Fruit fly (Drosophila melanogaster) whole organism, embryonic: ENCODE measurements around the gene Cpr65Av.

ENCODE experiments used
- Blimp-1 ChIP-seq: fragments of 200-800 bp; sonication (Bioruptor generic); optimal IDR thresholded peaks from 3 replicates; lab custom pipeline; 2018; ENCODE audit warnings: missing biosample characterization, missing genetic modification characterization, mild to moderate bottlenecking, moderate library complexity, missing genetic modification reagents
- CG10267 ChIP-seq: fragments of 200-800 bp; sonication (Bioruptor generic); optimal IDR thresholded peaks from 2 replicates; lab custom pipeline; 2018; ENCODE audit warnings: missing biosample characterization, mild to moderate bottlenecking, missing genetic modification characterization, moderate library complexity
- CG10321 ChIP-seq: fragments of 200-800 bp; sonication (Bioruptor generic); IDR thresholded peaks from 2 replicates; pipeline ENCODE4 v1.3.6; 2022; ENCODE audit warnings: missing biosample characterization, missing genetic modification characterization
- CG11695 ChIP-seq: fragments of 200-800 bp; sonication (Bioruptor generic); IDR thresholded peaks from 3 replicates; pipeline ENCODE4 v1.3.6; 2022; ENCODE audit warnings: missing biosample characterization, missing genetic modification characterization
- CG11723 ChIP-seq: fragments of 200-800 bp; sonication (Bioruptor generic); optimal IDR thresholded peaks from 2 replicates; lab custom pipeline; 2017; ENCODE audit warnings: missing biosample characterization, mild to moderate bottlenecking, missing genetic modification characterization
- CG12219 ChIP-seq: fragments of 200-800 bp; sonication (Bioruptor generic); optimal IDR thresholded peaks from 3 replicates; lab custom pipeline; 2018; ENCODE audit warnings: missing biosample characterization, mild to moderate bottlenecking, missing genetic modification characterization
- CG13296 ChIP-seq: fragments of 200-800 bp; sonication (Bioruptor generic); optimal IDR thresholded peaks from 3 replicates; lab custom pipeline; 2018; ENCODE audit warnings: missing biosample characterization, mild to moderate bottlenecking, missing genetic modification characterization
- CG13624 ChIP-seq: fragments of 200-800 bp; sonication (Bioruptor generic); optimal IDR thresholded peaks from 2 replicates; lab custom pipeline; 2016; ENCODE audit warnings: missing biosample characterization, missing genetic modification characterization
- CG13775 ChIP-seq: fragments of 200-800 bp; sonication (Bioruptor generic); optimal IDR thresholded peaks from 3 replicates; lab custom pipeline; 2017; ENCODE audit warnings: missing biosample characterization, mild to moderate bottlenecking, missing genetic modification characterization
- CG14441 ChIP-seq: fragments of 200-800 bp; sonication (Bioruptor generic); IDR thresholded peaks from 2 replicates; pipeline ENCODE4 v1.3.6; 2022; ENCODE audit warnings: missing biosample characterization, missing genetic modification characterization
- CG16779 ChIP-seq: fragments of 200-800 bp; sonication (Bioruptor generic); IDR thresholded peaks from 2 replicates; pipeline ENCODE4 v1.3.6; 2022; ENCODE audit warnings: missing biosample characterization, missing genetic modification characterization
- CG16815 ChIP-seq: fragments of 200-800 bp; sonication (Bioruptor generic); optimal IDR thresholded peaks from 3 replicates; lab custom pipeline; 2017; ENCODE audit warnings: missing biosample characterization, mild to moderate bottlenecking, missing genetic modification characterization
- CG17385 ChIP-seq: fragments of 200-800 bp; sonication (Bioruptor generic); optimal IDR thresholded peaks from 3 replicates; lab custom pipeline; 2018; ENCODE audit warnings: missing biosample characterization, mild to moderate bottlenecking, missing genetic modification characterization
- CG2889 ChIP-seq: fragments of 200-800 bp; sonication (Bioruptor generic); IDR thresholded peaks from 3 replicates; pipeline ENCODE4 v1.3.6; 2022; ENCODE audit warnings: missing biosample characterization, missing genetic modification characterization
- CG32532 ChIP-seq: fragments of 200-800 bp; sonication (Bioruptor generic); IDR thresholded peaks from 2 replicates; pipeline ENCODE4 v1.3.6; 2022; ENCODE audit warnings: missing biosample characterization, missing genetic modification characterization
- CG42726 ChIP-seq: fragments of 200-800 bp; sonication (Bioruptor generic); IDR thresholded peaks from 2 replicates; pipeline ENCODE4 v1.3.6; 2022; ENCODE audit warnings: missing biosample characterization, missing genetic modification characterization; ENCODE audit not compliant: partially characterized antibody
- CG5953 ChIP-seq: fragments of 200-800 bp; sonication (Bioruptor generic); IDR thresholded peaks from 2 replicates; pipeline ENCODE4 v1.3.6; 2022; ENCODE audit warnings: missing biosample characterization, missing genetic modification characterization
- CG6272 ChIP-seq: fragments of 200-800 bp; sonication (Bioruptor generic); IDR thresholded peaks from 2 replicates; pipeline ENCODE4 v1.3.6; 2022; ENCODE audit warnings: missing biosample characterization, missing genetic modification characterization
- CG7556 ChIP-seq: fragments of 200-800 bp; sonication (Bioruptor generic); optimal IDR thresholded peaks from 2 replicates; lab custom pipeline; 2017; ENCODE audit warnings: missing biosample characterization, mild to moderate bottlenecking, missing genetic modification characterization
- CG7987 ChIP-seq: fragments of 200-800 bp; sonication (Bioruptor generic); optimal IDR thresholded peaks from 2 replicates; lab custom pipeline; 2018; ENCODE audit warnings: missing biosample characterization, mild to moderate bottlenecking, missing genetic modification characterization, moderate library complexity
- CG8359 ChIP-seq: fragments of 200-800 bp; sonication (Bioruptor generic); optimal IDR thresholded peaks from 2 replicates; lab custom pipeline; 2017; ENCODE audit warnings: missing biosample characterization, mild to moderate bottlenecking, missing genetic modification characterization, borderline replicate concordance
- CG9727 ChIP-seq: fragments of 200-800 bp; sonication (Bioruptor generic); optimal IDR thresholded peaks from 3 replicates; lab custom pipeline; 2017; ENCODE audit warnings: missing biosample characterization, mild to moderate bottlenecking, missing genetic modification characterization
- D ChIP-seq, 2 experiments: fragments of 200-800 bp in 1 of 2; fragments of >200 bp in 1 of 2; sonication (Bioruptor generic) in 1 of 2; optimal IDR thresholded peaks; 2 replicates in 1 of 2; 3 replicates in 1 of 2; lab custom pipeline; 2017; ENCODE audit warnings: mild to moderate bottlenecking in 1 of 2, missing biosample characterization in 1 of 2, missing genetic modification characterization in 1 of 2, missing genetic modification reagents in 1 of 2
- Dp ChIP-seq: fragments of 200-800 bp; sonication (Bioruptor generic); optimal IDR thresholded peaks from 2 replicates; lab custom pipeline; 2018; ENCODE audit warnings: missing biosample characterization, mild to moderate bottlenecking, missing genetic modification characterization, moderate library complexity
- H15 ChIP-seq: fragments of 200-800 bp; sonication (Bioruptor generic); IDR thresholded peaks from 3 replicates; pipeline ENCODE4 v1.3.6; 2022; ENCODE audit warnings: missing biosample characterization, missing genetic modification characterization
- HmgD ChIP-seq: fragments of 200-800 bp; sonication (Bioruptor generic); optimal IDR thresholded peaks from 3 replicates; lab custom pipeline; 2016; ENCODE audit warnings: missing biosample characterization, missing genetic modification characterization
- Lhr ChIP-seq: fragments of 200-800 bp; sonication (Bioruptor generic); optimal IDR thresholded peaks from 3 replicates; lab custom pipeline; 2017; ENCODE audit warnings: mild to moderate bottlenecking, missing biosample characterization, missing genetic modification reagents, missing genetic modification characterization
- Lpt ChIP-seq: fragments of >200 bp; optimal IDR thresholded peaks from 2 replicates; lab custom pipeline; 2018; ENCODE audit warnings: missing biosample characterization, missing genetic modification characterization
- Mrtf ChIP-seq: fragments of 200-800 bp; sonication (Bioruptor generic); IDR thresholded peaks from 3 replicates; pipeline ENCODE4 v1.3.6; 2022; ENCODE audit warnings: missing biosample characterization, missing genetic modification characterization
- Six4 ChIP-seq: fragments of 200-800 bp; sonication (Bioruptor generic); optimal IDR thresholded peaks from 2 replicates; lab custom pipeline; 2016; ENCODE audit warnings: missing biosample characterization, missing genetic modification characterization
- Sry-β ChIP-seq: fragments of 200-800 bp; sonication (Bioruptor generic); optimal IDR thresholded peaks from 2 replicates; lab custom pipeline; 2018; ENCODE audit warnings: missing biosample characterization, mild to moderate bottlenecking, missing genetic modification characterization, moderate library complexity
- Ssrp ChIP-seq: fragments of 200-800 bp; sonication (Bioruptor generic); optimal IDR thresholded peaks from 2 replicates; lab custom pipeline; 2018; ENCODE audit warnings: missing biosample characterization, mild to moderate bottlenecking, missing genetic modification characterization, moderate library complexity
- TFAM ChIP-seq: fragments of 200-800 bp; sonication (Bioruptor generic); optimal IDR thresholded peaks from 2 replicates; lab custom pipeline; 2017; ENCODE audit warnings: missing biosample characterization, missing genetic modification characterization, inconsistent platforms
- ab ChIP-seq: fragments of 200-800 bp; sonication (Bioruptor generic); optimal IDR thresholded peaks from 2 replicates; lab custom pipeline; 2016; ENCODE audit warnings: missing biosample characterization, missing genetic modification characterization
- ase ChIP-seq: fragments of 200-800 bp; sonication (Bioruptor generic); IDR thresholded peaks from 3 replicates; pipeline ENCODE4 v1.3.6; 2022; ENCODE audit warnings: missing biosample characterization, missing genetic modification characterization
- bab2 ChIP-seq: fragments of 200-800 bp; sonication (Bioruptor generic); optimal IDR thresholded peaks from 2 replicates; lab custom pipeline; 2016; ENCODE audit warnings: missing biosample characterization, missing genetic modification characterization
- dimm ChIP-seq: fragments of 200-800 bp; sonication (Bioruptor generic); IDR thresholded peaks from 2 replicates; pipeline ENCODE4 v1.3.6; 2022; ENCODE audit warnings: missing biosample characterization, missing genetic modification characterization
- dpn ChIP-seq, 2 experiments: fragments of 200-800 bp; sonication (Bioruptor generic); optimal IDR thresholded peaks; 3 replicates each; lab custom pipeline; 2016; ENCODE audit warnings: missing biosample characterization in 2 of 2, missing genetic modification characterization in 2 of 2
- en ChIP-seq: fragments of 200-800 bp; sonication (Bioruptor generic); optimal IDR thresholded peaks from 2 replicates; lab custom pipeline; 2016; ENCODE audit warnings: missing biosample characterization, missing genetic modification characterization
- ftz-f1 ChIP-seq: fragments of 200-800 bp; sonication (Bioruptor generic); optimal IDR thresholded peaks from 2 replicates; lab custom pipeline; 2016; ENCODE audit warnings: missing biosample characterization, missing genetic modification characterization
- gcm2 ChIP-seq: fragments of 200-800 bp; sonication (Bioruptor generic); optimal IDR thresholded peaks from 2 replicates; lab custom pipeline; 2016; ENCODE audit warnings: missing biosample characterization, missing genetic modification characterization
- gfzf ChIP-seq: fragments of 200-800 bp; sonication (Bioruptor generic); optimal IDR thresholded peaks from 2 replicates; lab custom pipeline; 2016; ENCODE audit warnings: missing biosample characterization, mild to moderate bottlenecking, missing genetic modification characterization, moderate library complexity
- jing ChIP-seq: fragments of 200-800 bp; sonication (Bioruptor generic); optimal IDR thresholded peaks from 2 replicates; lab custom pipeline; 2018; ENCODE audit warnings: missing biosample characterization, mild to moderate bottlenecking, missing genetic modification characterization
- luna ChIP-seq: fragments of 200-800 bp; sonication (Bioruptor generic); optimal IDR thresholded peaks from 2 replicates; lab custom pipeline; 2016; ENCODE audit warnings: missing biosample characterization, missing genetic modification characterization
- mam ChIP-seq: fragments of 200-800 bp; sonication (Bioruptor generic); optimal IDR thresholded peaks from 3 replicates; lab custom pipeline; 2016; ENCODE audit warnings: missing biosample characterization, missing genetic modification characterization
- nerfin-1 ChIP-seq: fragments of 200-800 bp; sonication (Bioruptor generic); optimal IDR thresholded peaks from 3 replicates; lab custom pipeline; 2019; ENCODE audit warnings: missing biosample characterization, mild to moderate bottlenecking, missing genetic modification characterization, moderate library complexity
- odd ChIP-seq: fragments of 200-800 bp; sonication (Bioruptor generic); optimal IDR thresholded peaks from 2 replicates; lab custom pipeline; 2017; ENCODE audit warnings: missing biosample characterization, mild to moderate bottlenecking, missing genetic modification characterization
- pho ChIP-seq: fragments of 200-800 bp; sonication (Bioruptor generic); optimal IDR thresholded peaks from 2 replicates; lab custom pipeline; 2016; ENCODE audit warnings: missing biosample characterization, missing genetic modification characterization
- tin ChIP-seq: fragments of 200-800 bp; sonication (Bioruptor generic); optimal IDR thresholded peaks from 3 replicates; lab custom pipeline; 2016; ENCODE audit warnings: missing biosample characterization, missing genetic modification characterization
- trem ChIP-seq: fragments of 200-800 bp; optimal IDR thresholded peaks from 3 replicates; lab custom pipeline; 2019; ENCODE audit warnings: missing biosample characterization, mild to moderate bottlenecking, missing genetic modification characterization, moderate library complexity
- ttk ChIP-seq: fragments of 200-800 bp; sonication (Bioruptor generic); IDR thresholded peaks from 2 replicates; pipeline ENCODE4 v2.1.2; 2022; ENCODE audit warnings: missing biosample characterization, missing genetic modification characterization

Cpr65Av gene

DNA sequence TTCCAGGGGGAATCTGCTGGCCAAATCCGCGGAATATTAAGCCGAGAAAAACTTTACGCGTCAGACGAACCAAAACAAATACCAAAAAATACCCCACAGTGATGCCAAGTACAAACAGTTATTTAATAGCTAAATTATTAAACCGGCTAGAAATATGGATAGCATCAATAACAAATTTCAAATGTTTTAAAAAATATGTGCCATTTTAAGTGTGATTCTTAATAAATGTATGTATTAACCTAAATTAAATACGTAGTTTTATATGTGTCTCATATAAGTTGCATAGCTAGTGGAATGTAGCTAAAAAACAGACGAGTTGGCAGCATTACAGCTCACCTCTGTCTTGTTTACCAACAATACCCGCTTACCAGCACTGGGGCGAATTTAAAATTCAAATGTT lies 42.0 kb upstream of the Cpr65Av start, which contains the start of gene CG10274 (continued):
- TF ChIP-seq Mrtf (GFP tag; lab: Robert Waterston, UW): no peak
- peak; percentile 79 for TF ChIP-seq tin (GFP tag; lab: Kevin White, UChicago)
- TF ChIP-seq Lhr: peak; percentile 55
- TF ChIP-seq H15: peak; percentile 47; the same call in 1 of the 3 replicates
- TF ChIP-seq CG7556 (GFP tag; lab: Kevin White, UChicago): peak; percentile 57
- TF ChIP-seq trem (tag; lab: Kevin White, UChicago): peak; percentile 98
- peak; percentile 66 for TF ChIP-seq CG32532
- TF ChIP-seq CG13624 (GFP tag; lab: Kevin White, UChicago): peak; percentile 79
- TF ChIP-seq Six4: peak; percentile 66
- no peak for TF ChIP-seq CG11723 (GFP tag; lab: Kevin White, UChicago)
- no peak for TF ChIP-seq ftz-f1 (GFP tag; lab: Kevin White, UChicago)
- peak; percentile 72 for TF ChIP-seq CG16815
- peak; percentile 48 for TF ChIP-seq ab (GFP tag; lab: Kevin White, UChicago)
- no peak for TF ChIP-seq jing (GFP tag; lab: Kevin White, UChicago)
- TF ChIP-seq CG7987: peak; percentile 1
- TF ChIP-seq D (optimal IDR thresholded peaks at IDR 0.05; lab: Kevin White, UChicago): no peak
- TF ChIP-seq D (GFP tag; optimal IDR thresholded peaks at IDR 0.05; lab: Kevin White, UChicago): peak; percentile 29
- TF ChIP-seq CG8359: no peak
- TF ChIP-seq CG13775 (GFP tag; lab: Kevin White, UChicago): peak; percentile 83
- no peak for TF ChIP-seq CG42726
- no peak for TF ChIP-seq CG5953
- peak; percentile 80 for TF ChIP-seq mam (GFP tag; lab: Kevin White, UChicago)
- peak; percentile 6 for TF ChIP-seq HmgD (GFP tag; lab: Kevin White, UChicago)
- TF ChIP-seq ase (GFP tag; lab: Robert Waterston, UW): 0 out of 3 replicates have a peak, but pooled peaks have one; percentile 13
- TF ChIP-seq CG16779 (GFP tag; lab: Robert Waterston, UW): no peak
- TF ChIP-seq Dp (GFP tag; lab: Kevin White, UChicago): peak; percentile 75
- TF ChIP-seq luna (GFP tag; lab: Kevin White, UChicago): peak; percentile 65
- TF ChIP-seq CG11695: no peak
- TF ChIP-seq CG12219 (GFP tag; lab: Kevin White, UChicago): peak; percentile 2
- TF ChIP-seq pho: peak; percentile 89
- TF ChIP-seq bab2 (GFP tag; lab: Kevin White, UChicago): peak; percentile 67
- peak; percentile 72 to 81 for TF ChIP-seq dpn (GFP tag; optimal IDR thresholded peaks at IDR 0.05; lab: Kevin White, UChicago)
- TF ChIP-seq TFAM: no peak
- peak; percentile 81 for TF ChIP-seq nerfin-1 (tag; lab: Kevin White, UChicago)
- TF ChIP-seq CG9727: peak; percentile 76
- TF ChIP-seq ttk (GFP tag; lab: Robert Waterston, UW): peak; percentile 19; the same call in 1 of the 2 replicates
- TF ChIP-seq CG2889 (GFP tag; lab: Robert Waterston, UW): 0 out of 3 replicates have a peak, but pooled peaks have one; percentile 38
- TF ChIP-seq CG10267 (tag; lab: Kevin White, UChicago): peak; percentile 98
- TF ChIP-seq Ssrp (tag; lab: Kevin White, UChicago): peak; percentile 80
- no peak for TF ChIP-seq dimm (GFP tag; lab: Robert Waterston, UW)
- peak; percentile 54 for TF ChIP-seq gcm2 (GFP tag; lab: Kevin White, UChicago)
- no peak for TF ChIP-seq odd
- no peak for TF ChIP-seq Lpt (GFP tag; lab: Kevin White, UChicago)
- TF ChIP-seq CG13296: no peak
- peak; percentile 61 for TF ChIP-seq CG14441 (GFP tag; lab: Robert Waterston, UW)
- TF ChIP-seq CG6272 (GFP tag; lab: Robert Waterston, UW): 0 out of 2 replicates have a peak, but pooled peaks have one; percentile 47
- peak; percentile 52 for TF ChIP-seq gfzf (GFP tag; lab: Kevin White, UChicago)
- TF ChIP-seq Blimp-1 (GFP tag; lab: Kevin White, UChicago): no peak
- TF ChIP-seq CG10321 (GFP tag; lab: Robert Waterston, UW): no peak
- no peak for TF ChIP-seq en
- TF ChIP-seq CG17385 (GFP tag; lab: Kevin White, UChicago): no peak
- peak; percentile 100 for TF ChIP-seq Sry-β (GFP tag; lab: Kevin White, UChicago)
